Fruit fly (Drosophila melanogaster) whole organism, embryonic: ENCODE results near the gene CG44271.

Experiments used
- Ada2b ChIP-seq: fragments of 200-800 bp; sonication (Bioruptor generic); IDR thresholded peaks from 2 replicates; pipeline ENCODE4 v1.3.6; 2022; ENCODE audit warnings: missing biosample characterization, missing genetic modification characterization
- CG1024 ChIP-seq: fragments of 200-800 bp; sonication (Bioruptor generic); IDR thresholded peaks from 2 replicates; pipeline ENCODE4 v1.3.6; 2022; ENCODE audit warnings: missing biosample characterization, missing genetic modification characterization
- CG10654 ChIP-seq: fragments of 200-800 bp; sonication (Bioruptor generic); optimal IDR thresholded peaks from 2 replicates; lab custom pipeline; 2016; ENCODE audit warnings: missing biosample characterization, missing genetic modification characterization
- CG11085 ChIP-seq: fragments of 200-800 bp; sonication (Bioruptor generic); IDR thresholded peaks from 2 replicates; pipeline ENCODE4 v1.3.6; 2022; ENCODE audit warnings: missing biosample characterization, missing genetic modification characterization
- CG11504 ChIP-seq: fragments of 200-800 bp; sonication (Bioruptor generic); optimal IDR thresholded peaks from 3 replicates; lab custom pipeline; 2019; ENCODE audit warnings: missing biosample characterization, mild to moderate bottlenecking, missing genetic modification characterization, moderate library complexity
- CG12155 ChIP-seq: fragments of 200-800 bp; sonication (Bioruptor generic); optimal IDR thresholded peaks from 3 replicates; lab custom pipeline; 2016; ENCODE audit warnings: missing biosample characterization, missing genetic modification characterization
- CG13424 ChIP-seq: fragments of 200-800 bp; sonication (Bioruptor generic); optimal IDR thresholded peaks from 2 replicates; lab custom pipeline; 2019; ENCODE audit warnings: missing biosample characterization, mild to moderate bottlenecking, missing genetic modification characterization, moderate library complexity
- CG1529 ChIP-seq: fragments of 200-800 bp; sonication (Bioruptor generic); optimal IDR thresholded peaks from 3 replicates; lab custom pipeline; 2018; ENCODE audit warnings: missing biosample characterization, missing genetic modification characterization
- CG16815 ChIP-seq: fragments of 200-800 bp; sonication (Bioruptor generic); optimal IDR thresholded peaks from 3 replicates; lab custom pipeline; 2017; ENCODE audit warnings: missing biosample characterization, mild to moderate bottlenecking, missing genetic modification characterization
- CG30431 ChIP-seq: fragments of 200-800 bp; sonication (Bioruptor generic); optimal IDR thresholded peaks from 2 replicates; lab custom pipeline; 2017; ENCODE audit warnings: missing biosample characterization, missing genetic modification characterization
- CG31224 ChIP-seq: fragments of 200-800 bp; sonication (Bioruptor generic); IDR thresholded peaks from 2 replicates; pipeline ENCODE4 v1.3.6; 2022; ENCODE audit warnings: missing biosample characterization, missing genetic modification characterization
- CG32772 ChIP-seq: fragments of 200-800 bp; sonication (Bioruptor generic); IDR thresholded peaks from 2 replicates; pipeline ENCODE4 v1.3.6; 2022; ENCODE audit warnings: missing biosample characterization, missing genetic modification characterization
- CG6175 ChIP-seq: fragments of 200-800 bp; sonication (Bioruptor generic); IDR thresholded peaks from 3 replicates; pipeline ENCODE4 v1.3.6; 2022; ENCODE audit warnings: missing biosample characterization, missing genetic modification characterization
- CG6254 ChIP-seq: fragments of 200-800 bp; sonication (Bioruptor generic); optimal IDR thresholded peaks from 3 replicates; lab custom pipeline; 2017; ENCODE audit warnings: mild to moderate bottlenecking, missing biosample characterization, missing genetic modification reagents, missing genetic modification characterization
- CG6813 ChIP-seq: fragments of 200-800 bp; sonication (Bioruptor generic); optimal IDR thresholded peaks from 2 replicates; lab custom pipeline; 2017; ENCODE audit warnings: missing biosample characterization, missing genetic modification characterization, mild to moderate bottlenecking, moderate library complexity, missing genetic modification reagents
- CG8290 ChIP-seq, 3 experiments: fragments of 200-800 bp; sonication (Bioruptor generic); optimal IDR thresholded peaks; 2 replicates each; lab custom pipeline; 2016 to 2019; ENCODE audit warnings: missing biosample characterization in 3 of 3, missing genetic modification characterization in 3 of 3, mild to moderate bottlenecking in 2 of 3, moderate library complexity in 1 of 3
- CG9437 ChIP-seq: fragments of 200-800 bp; sonication (Bioruptor generic); optimal IDR thresholded peaks from 2 replicates; lab custom pipeline; 2018; ENCODE audit warnings: missing biosample characterization, mild to moderate bottlenecking, missing genetic modification characterization
- CHES-1-like ChIP-seq: fragments of 200-800 bp; sonication (Bioruptor generic); optimal IDR thresholded peaks from 2 replicates; lab custom pipeline; 2016; ENCODE audit warnings: missing biosample characterization, missing genetic modification characterization
- D19A ChIP-seq: fragments of 200-800 bp; optimal IDR thresholded peaks from 3 replicates; lab custom pipeline; 2019; ENCODE audit warnings: missing biosample characterization, mild to moderate bottlenecking, missing genetic modification characterization, moderate library complexity
- Dfd ChIP-seq, 2 experiments: fragments of >200 bp; optimal IDR thresholded peaks; 2 replicates each; lab custom pipeline; 2017; ENCODE audit warnings: missing biosample characterization in 2 of 2, missing genetic modification characterization in 2 of 2
- ERR ChIP-seq: fragments of 200-800 bp; sonication (Bioruptor generic); optimal IDR thresholded peaks from 2 replicates; lab custom pipeline; 2016; ENCODE audit warnings: missing biosample characterization, missing genetic modification characterization
- GATAe ChIP-seq: fragments of 200-800 bp; sonication (Bioruptor generic); conservative IDR thresholded peaks from 2 replicates; pipeline ENCODE4 v1.3.6; 2022; ENCODE audit warnings: missing biosample characterization, missing genetic modification characterization
- Gug ChIP-seq: fragments of 200-800 bp; sonication (Bioruptor generic); IDR thresholded peaks from 4 replicates; pipeline ENCODE4 v1.3.6; 2022; ENCODE audit warnings: missing biosample characterization, missing genetic modification characterization
- HLH3B ChIP-seq: fragments of 200-800 bp; sonication (Bioruptor generic); IDR thresholded peaks from 2 replicates; pipeline ENCODE4 v1.3.6; 2022; ENCODE audit warnings: missing biosample characterization, missing genetic modification characterization
- HmgZ ChIP-seq: fragments of 200-800 bp; sonication (Bioruptor generic); optimal IDR thresholded peaks from 2 replicates; lab custom pipeline; 2018; ENCODE audit warnings: missing biosample characterization, mild to moderate bottlenecking, missing genetic modification characterization
- Hr39 ChIP-seq: fragments of >200 bp; optimal IDR thresholded peaks from 2 replicates; lab custom pipeline; 2017
- NC2β ChIP-seq: fragments of 200-800 bp; sonication (Bioruptor generic); optimal IDR thresholded peaks from 2 replicates; lab custom pipeline; 2016; ENCODE audit warnings: missing biosample characterization, missing genetic modification characterization
- PHDP ChIP-seq: fragments of 200-800 bp; sonication (Bioruptor generic); optimal IDR thresholded peaks from 3 replicates; lab custom pipeline; 2018; ENCODE audit warnings: missing biosample characterization, mild to moderate bottlenecking, missing genetic modification characterization, moderate library complexity
- Ssrp ChIP-seq: fragments of 200-800 bp; sonication (Bioruptor generic); optimal IDR thresholded peaks from 2 replicates; lab custom pipeline; 2018; ENCODE audit warnings: missing biosample characterization, mild to moderate bottlenecking, missing genetic modification characterization, moderate library complexity
- Stat92E ChIP-seq, 3 experiments: fragments of >200 bp in 2 of 3; fragments of 200-800 bp in 1 of 3; sonication (Bioruptor generic) in 1 of 3; optimal IDR thresholded peaks; 2 replicates each; lab custom pipeline; 2017 to 2019; ENCODE audit warnings: missing biosample characterization in 3 of 3, missing genetic modification characterization in 3 of 3, mild to moderate bottlenecking in 1 of 3, moderate library complexity in 1 of 3
- Trl ChIP-seq, 3 experiments: fragments of >200 bp in 2 of 3; fragments of 200-800 bp in 1 of 3; sonication (Bioruptor generic) in 1 of 3; optimal IDR thresholded peaks; 2 replicates in 1 of 3; 3 replicates in 2 of 3; lab custom pipeline; 2016 to 2017; ENCODE audit warnings: missing biosample characterization in 1 of 3, missing genetic modification characterization in 1 of 3
- bcd ChIP-seq: fragments of 200-800 bp; sonication (Bioruptor generic); optimal IDR thresholded peaks from 2 replicates; lab custom pipeline; 2017; ENCODE audit warnings: missing biosample characterization, mild to moderate bottlenecking, missing genetic modification characterization
- corto ChIP-seq: fragments of 200-800 bp; sonication (Bioruptor generic); optimal IDR thresholded peaks from 2 replicates; lab custom pipeline; 2016; ENCODE audit warnings: missing biosample characterization, mild to moderate bottlenecking, missing genetic modification characterization, moderate library complexity
- crol ChIP-seq: fragments of 200-800 bp; sonication (Bioruptor generic); IDR thresholded peaks from 2 replicates; pipeline ENCODE4 v1.3.6; 2022; ENCODE audit warnings: missing biosample characterization, missing genetic modification characterization
- crp ChIP-seq, 2 experiments: fragments of 200-800 bp; sonication (Bioruptor generic); optimal IDR thresholded peaks; 2 replicates in 1 of 2; 3 replicates in 1 of 2; lab custom pipeline; 2017; ENCODE audit warnings: missing biosample characterization in 2 of 2, missing genetic modification characterization in 2 of 2, mild to moderate bottlenecking in 1 of 2, moderate library complexity in 1 of 2
- dan ChIP-seq: fragments of 200-800 bp; sonication (Bioruptor generic); IDR thresholded peaks from 2 replicates; pipeline ENCODE4 v1.3.6; 2022; ENCODE audit warnings: missing biosample characterization, missing genetic modification characterization
- dysf ChIP-seq: fragments of 200-800 bp; sonication (Bioruptor generic); IDR thresholded peaks from 3 replicates; pipeline ENCODE4 v1.3.6; 2022; ENCODE audit warnings: missing biosample characterization, missing genetic modification characterization
- eyg ChIP-seq: fragments of 200-800 bp; sonication (Bioruptor generic); optimal IDR thresholded peaks from 3 replicates; lab custom pipeline; 2016; ENCODE audit warnings: missing biosample characterization, missing genetic modification characterization
- gsb ChIP-seq: fragments of 200-800 bp; sonication (Bioruptor generic); IDR thresholded peaks from 2 replicates; pipeline ENCODE4 v1.3.6; 2022; ENCODE audit warnings: missing biosample characterization, missing genetic modification characterization
- inv ChIP-seq: fragments of 200-800 bp; sonication (Bioruptor generic); IDR thresholded peaks from 2 replicates; pipeline ENCODE4 v1.3.6; 2022; ENCODE audit warnings: missing biosample characterization, missing genetic modification characterization; ENCODE audit not compliant: partially characterized antibody
- onecut ChIP-seq: fragments of 200-800 bp; sonication (Bioruptor generic); IDR thresholded peaks from 2 replicates; pipeline ENCODE4 v1.3.6; 2022; ENCODE audit warnings: missing biosample characterization, missing genetic modification characterization
- pita ChIP-seq: fragments of 200-800 bp; sonication (Bioruptor generic); optimal IDR thresholded peaks from 2 replicates; lab custom pipeline; 2017; ENCODE audit warnings: missing biosample characterization, mild to moderate bottlenecking, missing genetic modification characterization
- pros ChIP-seq: fragments of 200-800 bp; sonication (Bioruptor generic); optimal IDR thresholded peaks from 3 replicates; lab custom pipeline; 2019; ENCODE audit warnings: missing biosample characterization, mild to moderate bottlenecking, missing genetic modification characterization, moderate library complexity
- toy ChIP-seq: fragments of 200-800 bp; sonication (Bioruptor generic); IDR thresholded peaks from 2 replicates; pipeline ENCODE4 v1.3.6; 2022; ENCODE audit warnings: missing biosample characterization, missing genetic modification characterization
- vfl ChIP-seq: fragments of 200-800 bp; sonication (Bioruptor generic); optimal IDR thresholded peaks from 2 replicates; lab custom pipeline; 2016; ENCODE audit warnings: missing biosample characterization, missing genetic modification characterization
- vnd ChIP-seq: fragments of 200-800 bp; sonication (Bioruptor generic); IDR thresholded peaks from 3 replicates; pipeline ENCODE4 v1.3.6; 2022; ENCODE audit warnings: missing biosample characterization, missing genetic modification characterization; ENCODE audit not compliant: partially characterized antibody
- vvl ChIP-seq: fragments of 200-800 bp; sonication (Bioruptor generic); IDR thresholded peaks from 2 replicates; pipeline ENCODE4 v1.3.6; 2022; ENCODE audit warnings: missing biosample characterization, missing genetic modification characterization

Gene CG44271

dm6 chr2L:6787029-6787972, 39.6 kb upstream of the CG44271 start (continued):
- peak; percentile 81 for TF ChIP-seq GATAe
- no peak for TF ChIP-seq vnd (GFP tag; lab: Robert Waterston, UW)
- peak; percentile 83 for TF ChIP-seq Ada2b (GFP tag; lab: Robert Waterston, UW)
- TF ChIP-seq Stat92E (GFP tag; optimal IDR thresholded peaks at IDR 0.05; lab: Kevin White, UChicago), result peak in 2 of 3 experiments; percentile 88 to 91
- peak; percentile 91 for TF ChIP-seq Gug (GFP tag; lab: Robert Waterston, UW)
- TF ChIP-seq Hr39 (lab: Kevin White, UChicago), result no peak
- TF ChIP-seq CG11504 (tag; lab: Kevin White, UChicago), result peak; percentile 98
- TF ChIP-seq bcd (GFP tag; lab: Kevin White, UChicago), result peak; percentile 97
- no peak for TF ChIP-seq dan (GFP tag; lab: Robert Waterston, UW)
- peak; percentile 96 for TF ChIP-seq Ssrp (tag; lab: Kevin White, UChicago)
- peak; percentile 98 for TF ChIP-seq CHES-1-like (GFP tag; lab: Kevin White, UChicago)
- peak; percentile 86 for TF ChIP-seq CG32772 (GFP tag; lab: Robert Waterston, UW)
- TF ChIP-seq CG9437 (GFP tag; lab: Kevin White, UChicago), result peak; percentile 97
- peak; percentile 66 for TF ChIP-seq CG11085
- TF ChIP-seq crp (GFP tag; optimal IDR thresholded peaks at IDR 0.05; lab: Kevin White, UChicago), result peak; percentile 38 to 75
- TF ChIP-seq D19A (tag; lab: Kevin White, UChicago), result peak; percentile 91
- TF ChIP-seq CG1529 (GFP tag; lab: Kevin White, UChicago), result peak; percentile 94
- TF ChIP-seq ERR, result peak; percentile 86
- peak; percentile 92 for TF ChIP-seq CG8290 (GFP tag; optimal IDR thresholded peaks at IDR 0.05; lab: Kevin White, UChicago)
- TF ChIP-seq CG8290 (tag; optimal IDR thresholded peaks at IDR 0.05; lab: Kevin White, UChicago), result peak; percentile 66 to 89
- TF ChIP-seq CG6813 (GFP tag; lab: Kevin White, UChicago), result peak; percentile 83
- TF ChIP-seq CG12155, result peak; percentile 91
- TF ChIP-seq CG13424, result peak; percentile 97
- TF ChIP-seq HmgZ (tag; lab: Kevin White, UChicago), result peak; percentile 91
- peak; percentile 46 for TF ChIP-seq CG6175 (GFP tag; lab: Robert Waterston, UW)
- peak; percentile 82 for TF ChIP-seq HLH3B (GFP tag; lab: Robert Waterston, UW)
- peak; percentile 89 for TF ChIP-seq NC2β (GFP tag; lab: Kevin White, UChicago)
- peak; percentile 90 to 99 for TF ChIP-seq Trl (optimal IDR thresholded peaks at IDR 0.05; lab: Kevin White, UChicago)
- peak; percentile 96 for TF ChIP-seq Trl (GFP tag; optimal IDR thresholded peaks at IDR 0.05; lab: Kevin White, UChicago)
- TF ChIP-seq CG16815 (GFP tag; lab: Kevin White, UChicago), result peak; percentile 92
- peak; percentile 91 for TF ChIP-seq vfl
- TF ChIP-seq pita, result no peak
- peak; percentile 59 for TF ChIP-seq CG1024 (GFP tag; lab: Robert Waterston, UW)
- TF ChIP-seq Dfd (GFP tag; optimal IDR thresholded peaks at IDR 0.05; lab: Kevin White, UChicago), result peak in 1 of 2 experiments; percentile 11
- TF ChIP-seq inv, result peak; percentile 53
- TF ChIP-seq CG6254 (GFP tag; lab: Kevin White, UChicago), result peak; percentile 83
- peak; percentile 89 for TF ChIP-seq pros (GFP tag; lab: Kevin White, UChicago)
- peak; percentile 96 for TF ChIP-seq dysf (GFP tag; lab: Robert Waterston, UW)
- TF ChIP-seq CG30431, result peak; percentile 93
- TF ChIP-seq PHDP (tag; lab: Kevin White, UChicago), result peak; percentile 93
- TF ChIP-seq CG10654 (GFP tag; lab: Kevin White, UChicago), result peak; percentile 95
- TF ChIP-seq CG31224 (GFP tag; lab: Robert Waterston, UW), result peak; percentile 84
- TF ChIP-seq eyg (GFP tag; lab: Kevin White, UChicago), result peak; percentile 97
- TF ChIP-seq gsb (GFP tag; lab: Robert Waterston, UW), result peak; percentile 83
- peak; percentile 5 for TF ChIP-seq corto (GFP tag; lab: Kevin White, UChicago)
- peak; percentile 9; the same call in 1 of the 2 replicates for TF ChIP-seq toy
- TF ChIP-seq vvl, result peak; percentile 93
- TF ChIP-seq onecut (GFP tag; lab: Robert Waterston, UW), result peak; percentile 68
- TF ChIP-seq crol (GFP tag; lab: Robert Waterston, UW), result peak; percentile 97
